Fruit fly (Drosophila melanogaster) whole organism: ENCODE measurements around the gene witty.

Source experiments
- CG8478 ChIP-seq: fragments of >200 bp; optimal IDR thresholded peaks from 2 replicates; lab custom pipeline; 2018; ENCODE audit warnings: inconsistent platforms
- EcR ChIP-seq, 2 experiments: fragments of >200 bp; optimal IDR thresholded peaks; 2 replicates each; lab custom pipeline; 2017; ENCODE audit warnings: missing biosample characterization in 2 of 2, missing genetic modification characterization in 2 of 2, missing genetic modification reagents in 2 of 2
- pan ChIP-seq: fragments of >200 bp; optimal IDR thresholded peaks from 2 replicates; lab custom pipeline; 2017
- psq ChIP-seq: fragments of >200 bp; optimal IDR thresholded peaks from 2 replicates; lab custom pipeline; 2017

DNA sequence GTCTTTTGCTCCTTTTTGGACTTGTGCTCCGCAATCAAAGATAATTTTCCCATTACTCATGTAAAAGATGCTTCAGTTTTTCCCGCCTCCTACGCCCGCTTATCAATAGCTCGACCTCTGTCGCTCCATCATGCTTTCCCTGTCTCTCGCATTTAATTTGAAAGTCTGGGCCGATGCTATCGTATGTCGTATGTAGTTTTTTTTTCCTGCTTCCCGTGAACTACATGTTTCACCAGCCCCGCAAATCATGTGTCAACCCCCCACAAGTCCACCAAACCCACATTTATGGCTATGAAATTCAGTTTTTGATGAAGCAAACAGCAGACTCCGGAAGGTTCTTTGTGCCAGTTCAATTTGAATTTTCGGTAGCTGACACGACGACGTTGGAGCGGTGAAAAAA is 4.3 kb downstream of the witty start, which contains the start of gene CG14273:
- no peak for TF ChIP-seq psq (lab: Kevin White, UChicago)
- no peak for TF ChIP-seq CG8478 (lab: Kevin White, UChicago)
- TF ChIP-seq pan (lab: Kevin White, UChicago): no peak
- TF ChIP-seq EcR (GFP tag; optimal IDR thresholded peaks at IDR 0.05; lab: Kevin White, UChicago): no peak
